Worm (Caenorhabditis elegans): ENCODE measurements around the gene fbxa-32.

DNA sequence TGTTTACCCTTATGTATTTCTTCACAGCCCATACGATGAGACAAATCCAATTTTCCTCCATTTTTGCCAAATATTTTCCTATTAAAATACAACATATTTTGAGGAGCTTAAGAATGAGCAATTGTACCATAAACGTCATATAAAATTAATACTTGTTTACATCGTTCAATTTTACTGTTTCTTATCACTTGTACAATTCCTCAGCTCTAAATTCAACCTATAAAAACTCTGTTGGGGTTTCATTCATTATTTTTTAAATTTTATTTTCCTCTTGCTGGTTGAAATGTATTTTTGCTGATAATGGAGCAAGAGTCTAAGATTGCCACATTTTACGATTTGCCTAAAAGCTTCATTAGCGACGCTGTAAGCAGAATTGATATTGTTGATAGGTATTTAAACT is 34.4 kb upstream of the fbxa-32 start, which contains the start of gene fbxa-75:
- TF ChIP-seq alr-1 (tag; optimal IDR thresholded peaks at IDR 0.05): no peak
- no peak for TF ChIP-seq blmp-1 (tag; optimal IDR thresholded peaks at IDR 0.05; ENCODE audit: insufficient read depth)
- no peak for TF ChIP-seq zag-1 (tag; optimal IDR thresholded peaks at IDR 0.05)
- TF ChIP-seq ceh-16 (tag; optimal IDR thresholded peaks at IDR 0.05): no peak
- TF ChIP-seq elt-3 (tag; optimal IDR thresholded peaks at IDR 0.05): no peak
- no peak for TF ChIP-seq nhr-10 (tag; optimal IDR thresholded peaks at IDR 0.05)
- TF ChIP-seq aly-2 (tag; optimal IDR thresholded peaks at IDR 0.05): no peak
- TF ChIP-seq mdl-1 (tag; optimal IDR thresholded peaks at IDR 0.05): no peak

All from whole organism, L2 larva.